Fruit fly (Drosophila melanogaster): ENCODE data around the gene Tbc1d15-17.

DNA sequence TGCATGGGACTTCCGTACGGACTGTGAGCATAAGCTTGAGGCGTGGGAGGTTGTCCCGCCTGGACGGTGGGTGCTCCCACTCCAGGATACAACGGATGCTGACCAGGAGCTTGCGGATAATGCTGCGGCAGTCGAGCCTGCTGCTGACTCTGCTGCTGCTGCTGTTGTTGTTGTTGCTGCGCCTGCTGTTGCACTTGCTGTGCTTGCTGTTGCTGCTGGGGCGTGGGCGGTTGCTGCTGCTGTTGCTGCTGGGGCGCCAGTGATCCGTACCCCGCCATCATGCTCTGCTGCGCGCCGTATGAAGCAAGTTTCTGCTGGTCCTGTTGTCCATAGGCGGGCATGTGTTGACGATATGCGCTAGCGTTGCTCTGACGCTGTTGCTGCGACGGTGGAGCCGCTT is 34.4 kb downstream of the Tbc1d15-17 start:
- no peak for TF ChIP-seq CTCF (GFP tag; optimal IDR thresholded peaks at IDR 0.05)
- no peak for TF ChIP-seq Sry-δ (GFP tag; optimal IDR thresholded peaks at IDR 0.05)
- no peak for TF ChIP-seq corto (GFP tag; optimal IDR thresholded peaks at IDR 0.05)
- no peak for TF ChIP-seq CG3838 (GFP tag; optimal IDR thresholded peaks at IDR 0.05)
- TF ChIP-seq Gug (GFP tag; IDR thresholded peaks at IDR 0.05), result no peak
- TF ChIP-seq B-H2 (GFP tag; optimal IDR thresholded peaks at IDR 0.05), result no peak
- TF ChIP-seq CG4854 (GFP tag; optimal IDR thresholded peaks at IDR 0.05), result no peak
- no peak for TF ChIP-seq CG8281 (tag; optimal IDR thresholded peaks at IDR 0.05)
